Fruit fly (Drosophila melanogaster) whole organism, embryonic: Measurements from ENCODE around the gene CG43897.

Experiments
- Ada2b ChIP-seq: fragments of 200-800 bp; sonication (Bioruptor generic); IDR thresholded peaks from 2 replicates; pipeline ENCODE4 v1.3.6; 2022; ENCODE audit warnings: missing biosample characterization, missing genetic modification characterization
- BEAF-32 ChIP-seq: fragments of 200-800 bp; sonication (Bioruptor generic); optimal IDR thresholded peaks from 3 replicates; lab custom pipeline; 2017; ENCODE audit warnings: missing biosample characterization, missing genetic modification characterization, mild to moderate bottlenecking, moderate library complexity, missing genetic modification reagents
- CG10209 ChIP-seq: fragments of 200-800 bp; sonication (Bioruptor generic); optimal IDR thresholded peaks from 3 replicates; lab custom pipeline; 2017; ENCODE audit warnings: missing biosample characterization, mild to moderate bottlenecking, missing genetic modification characterization, missing genetic modification reagents
- CG1024 ChIP-seq: fragments of 200-800 bp; sonication (Bioruptor generic); IDR thresholded peaks from 2 replicates; pipeline ENCODE4 v1.3.6; 2022; ENCODE audit warnings: missing biosample characterization, missing genetic modification characterization
- CG10267 ChIP-seq: fragments of 200-800 bp; sonication (Bioruptor generic); optimal IDR thresholded peaks from 2 replicates; lab custom pipeline; 2018; ENCODE audit warnings: missing biosample characterization, mild to moderate bottlenecking, missing genetic modification characterization, moderate library complexity
- CG10366 ChIP-seq: fragments of 200-800 bp; sonication (Bioruptor generic); IDR thresholded peaks from 2 replicates; pipeline ENCODE4 v1.3.6; 2022; ENCODE audit warnings: missing biosample characterization, missing genetic modification characterization
- CG10462 ChIP-seq: fragments of 200-800 bp; sonication (Bioruptor generic); optimal IDR thresholded peaks from 2 replicates; lab custom pipeline; 2016; ENCODE audit warnings: missing biosample characterization, missing genetic modification characterization
- CG11504 ChIP-seq: fragments of 200-800 bp; sonication (Bioruptor generic); optimal IDR thresholded peaks from 3 replicates; lab custom pipeline; 2019; ENCODE audit warnings: missing biosample characterization, mild to moderate bottlenecking, missing genetic modification characterization, moderate library complexity
- CG1233 ChIP-seq: fragments of 200-800 bp; sonication (Bioruptor generic); optimal IDR thresholded peaks from 4 replicates; lab custom pipeline; 2018; ENCODE audit warnings: missing biosample characterization, mild to moderate bottlenecking, missing genetic modification characterization
- CG14710 ChIP-seq: fragments of 200-800 bp; sonication (Bioruptor generic); optimal IDR thresholded peaks from 3 replicates; lab custom pipeline; 2019; ENCODE audit warnings: missing biosample characterization, mild to moderate bottlenecking, missing genetic modification characterization, moderate library complexity
- CG14860 ChIP-seq: fragments of 200-800 bp; sonication (Bioruptor generic); IDR thresholded peaks from 3 replicates; pipeline ENCODE4 v1.3.6; 2022; ENCODE audit warnings: missing biosample characterization, missing genetic modification characterization; ENCODE audit not compliant: partially characterized antibody
- CG1603 ChIP-seq: fragments of 200-800 bp; sonication (Bioruptor generic); optimal IDR thresholded peaks from 2 replicates; lab custom pipeline; 2019; ENCODE audit warnings: missing biosample characterization, mild to moderate bottlenecking, missing genetic modification characterization, moderate library complexity
- CG17186 ChIP-seq: fragments of 200-800 bp; sonication (Bioruptor generic); optimal IDR thresholded peaks from 3 replicates; lab custom pipeline; 2017; ENCODE audit warnings: missing biosample characterization, missing genetic modification reagents, missing genetic modification characterization
- CG18262 ChIP-seq: fragments of 200-800 bp; optimal IDR thresholded peaks from 3 replicates; lab custom pipeline; 2019; ENCODE audit warnings: missing biosample characterization, mild to moderate bottlenecking, missing genetic modification characterization, moderate library complexity
- CG18764 ChIP-seq: fragments of 200-800 bp; sonication (Bioruptor generic); optimal IDR thresholded peaks from 3 replicates; lab custom pipeline; 2016; ENCODE audit warnings: missing biosample characterization, missing genetic modification characterization
- CG2116 ChIP-seq: fragments of 200-800 bp; sonication (Bioruptor generic); optimal IDR thresholded peaks from 3 replicates; lab custom pipeline; 2018; ENCODE audit warnings: missing biosample characterization, mild to moderate bottlenecking, missing genetic modification characterization
- CG30403 ChIP-seq: fragments of 200-800 bp; sonication (Bioruptor generic); optimal IDR thresholded peaks from 3 replicates; lab custom pipeline; 2016; ENCODE audit warnings: missing biosample characterization, missing genetic modification characterization
- CG3281 ChIP-seq: fragments of 200-800 bp; sonication (Bioruptor generic); optimal IDR thresholded peaks from 3 replicates; lab custom pipeline; 2017; ENCODE audit warnings: missing biosample characterization, mild to moderate bottlenecking, missing genetic modification characterization
- CG33213 ChIP-seq: fragments of 200-800 bp; sonication (Bioruptor generic); optimal IDR thresholded peaks from 3 replicates; lab custom pipeline; 2016; ENCODE audit warnings: missing biosample characterization, missing genetic modification characterization
- CG4854 ChIP-seq: fragments of 200-800 bp; sonication (Bioruptor generic); optimal IDR thresholded peaks from 2 replicates; lab custom pipeline; 2016; ENCODE audit warnings: missing biosample characterization, missing genetic modification characterization, inconsistent platforms
- CG5953 ChIP-seq: fragments of 200-800 bp; sonication (Bioruptor generic); IDR thresholded peaks from 2 replicates; pipeline ENCODE4 v1.3.6; 2022; ENCODE audit warnings: missing biosample characterization, missing genetic modification characterization
- CG9437 ChIP-seq: fragments of 200-800 bp; sonication (Bioruptor generic); optimal IDR thresholded peaks from 2 replicates; lab custom pipeline; 2018; ENCODE audit warnings: missing biosample characterization, mild to moderate bottlenecking, missing genetic modification characterization
- Chrac-16 ChIP-seq: fragments of 200-800 bp; sonication (Bioruptor generic); optimal IDR thresholded peaks from 3 replicates; lab custom pipeline; 2016; ENCODE audit warnings: missing biosample characterization, missing genetic modification characterization
- Dfd ChIP-seq, 2 experiments: fragments of >200 bp; optimal IDR thresholded peaks; 2 replicates each; lab custom pipeline; 2017; ENCODE audit warnings: missing biosample characterization in 2 of 2, missing genetic modification characterization in 2 of 2
- Elba2 ChIP-seq: fragments of 200-800 bp; sonication (Bioruptor generic); optimal IDR thresholded peaks from 3 replicates; lab custom pipeline; 2016; ENCODE audit warnings: missing biosample characterization, missing genetic modification characterization
- Fer1 ChIP-seq: fragments of 200-800 bp; sonication (Bioruptor generic); optimal IDR thresholded peaks from 2 replicates; lab custom pipeline; 2017; ENCODE audit warnings: missing biosample characterization, mild to moderate bottlenecking, missing genetic modification characterization
- Gug ChIP-seq: fragments of 200-800 bp; sonication (Bioruptor generic); IDR thresholded peaks from 4 replicates; pipeline ENCODE4 v1.3.6; 2022; ENCODE audit warnings: missing biosample characterization, missing genetic modification characterization
- Hr51 ChIP-seq, 2 experiments: fragments of 200-800 bp; sonication (Bioruptor generic); optimal IDR thresholded peaks; 2 replicates in 1 of 2; 3 replicates in 1 of 2; lab custom pipeline; 2016 to 2018; ENCODE audit warnings: missing biosample characterization in 2 of 2, missing genetic modification characterization in 2 of 2, mild to moderate bottlenecking in 1 of 2, moderate library complexity in 1 of 2
- Hr78 ChIP-seq, 2 experiments: fragments of 200-800 bp in 1 of 2; fragments of >200 bp in 1 of 2; sonication (Bioruptor generic) in 1 of 2; optimal IDR thresholded peaks; 2 replicates each; lab custom pipeline; 2017 to 2019; ENCODE audit warnings: missing biosample characterization in 2 of 2, missing genetic modification characterization in 2 of 2, mild to moderate bottlenecking in 1 of 2, moderate library complexity in 1 of 2
- Lpt ChIP-seq: fragments of >200 bp; optimal IDR thresholded peaks from 2 replicates; lab custom pipeline; 2018; ENCODE audit warnings: missing biosample characterization, missing genetic modification characterization
- Mrtf ChIP-seq: fragments of 200-800 bp; sonication (Bioruptor generic); IDR thresholded peaks from 3 replicates; pipeline ENCODE4 v1.3.6; 2022; ENCODE audit warnings: missing biosample characterization, missing genetic modification characterization
- NC2β ChIP-seq: fragments of 200-800 bp; sonication (Bioruptor generic); optimal IDR thresholded peaks from 2 replicates; lab custom pipeline; 2016; ENCODE audit warnings: missing biosample characterization, missing genetic modification characterization
- NfI ChIP-seq: fragments of 200-800 bp; sonication (Bioruptor generic); optimal IDR thresholded peaks from 3 replicates; lab custom pipeline; 2018; ENCODE audit warnings: missing biosample characterization, mild to moderate bottlenecking, missing genetic modification characterization, moderate library complexity
- PHDP ChIP-seq: fragments of 200-800 bp; sonication (Bioruptor generic); optimal IDR thresholded peaks from 3 replicates; lab custom pipeline; 2018; ENCODE audit warnings: missing biosample characterization, mild to moderate bottlenecking, missing genetic modification characterization, moderate library complexity
- Poxn ChIP-seq: fragments of 200-800 bp; sonication (Bioruptor generic); IDR thresholded peaks from 2 replicates; pipeline ENCODE4 v1.3.6; 2022; ENCODE audit warnings: missing biosample characterization, missing genetic modification characterization
- Rfx ChIP-seq: fragments of 200-800 bp; sonication (Bioruptor generic); IDR thresholded peaks from 2 replicates; pipeline ENCODE4 v1.3.6; 2022; ENCODE audit warnings: missing biosample characterization, missing genetic modification characterization
- Rx ChIP-seq: fragments of 200-800 bp; sonication (Bioruptor generic); IDR thresholded peaks from 2 replicates; pipeline ENCODE4 v1.3.6; 2022; ENCODE audit warnings: missing biosample characterization, missing genetic modification characterization
- Sry-δ ChIP-seq: fragments of 200-800 bp; sonication (Bioruptor generic); optimal IDR thresholded peaks from 2 replicates; lab custom pipeline; 2016; ENCODE audit warnings: missing biosample characterization, missing genetic modification characterization
- cato ChIP-seq: fragments of 200-800 bp; sonication (Bioruptor generic); optimal IDR thresholded peaks from 2 replicates; lab custom pipeline; 2016; ENCODE audit warnings: missing biosample characterization, missing genetic modification characterization, borderline replicate concordance
- corto ChIP-seq: fragments of 200-800 bp; sonication (Bioruptor generic); optimal IDR thresholded peaks from 2 replicates; lab custom pipeline; 2016; ENCODE audit warnings: missing biosample characterization, mild to moderate bottlenecking, missing genetic modification characterization, moderate library complexity
- gfzf ChIP-seq: fragments of 200-800 bp; sonication (Bioruptor generic); optimal IDR thresholded peaks from 2 replicates; lab custom pipeline; 2016; ENCODE audit warnings: missing biosample characterization, mild to moderate bottlenecking, missing genetic modification characterization, moderate library complexity
- gsb ChIP-seq: fragments of 200-800 bp; sonication (Bioruptor generic); IDR thresholded peaks from 2 replicates; pipeline ENCODE4 v1.3.6; 2022; ENCODE audit warnings: missing biosample characterization, missing genetic modification characterization
- h ChIP-seq: fragments of >200 bp; optimal IDR thresholded peaks from 2 replicates; lab custom pipeline; 2017
- insv ChIP-seq, 2 experiments: fragments of 200-800 bp; sonication (Bioruptor generic); optimal IDR thresholded peaks; 3 replicates each; lab custom pipeline; 2016 to 2018; ENCODE audit warnings: missing biosample characterization in 2 of 2, missing genetic modification characterization in 2 of 2
- kni ChIP-seq: fragments of 200-800 bp; sonication (Bioruptor generic); optimal IDR thresholded peaks from 3 replicates; lab custom pipeline; 2017; ENCODE audit warnings: mild to moderate bottlenecking, missing biosample characterization, missing genetic modification reagents, missing genetic modification characterization
- ro ChIP-seq: fragments of 200-800 bp; sonication (Bioruptor generic); IDR thresholded peaks from 2 replicates; pipeline ENCODE4 v1.3.6; 2022; ENCODE audit warnings: missing biosample characterization, missing genetic modification characterization
- sens ChIP-seq: fragments of 200-800 bp; sonication (Bioruptor generic); peaks from one replicate; lab custom pipeline; 2016; ENCODE audit warnings: missing biosample characterization, missing genetic modification characterization
- stc ChIP-seq: fragments of 200-800 bp; sonication (Bioruptor generic); IDR thresholded peaks from 2 replicates; pipeline ENCODE4 v1.3.6; 2022; ENCODE audit warnings: missing biosample characterization, missing genetic modification characterization
- tap ChIP-seq: fragments of 200-800 bp; optimal IDR thresholded peaks from 3 replicates; lab custom pipeline; 2019; ENCODE audit warnings: missing biosample characterization, mild to moderate bottlenecking, missing genetic modification characterization, moderate library complexity
- tup ChIP-seq: fragments of 200-800 bp; sonication (Bioruptor generic); optimal IDR thresholded peaks from 2 replicates; lab custom pipeline; 2016; ENCODE audit warnings: missing biosample characterization, mild to moderate bottlenecking, missing genetic modification characterization, moderate library complexity
- unc-4 ChIP-seq: fragments of 200-800 bp; sonication (Bioruptor generic); IDR thresholded peaks from 2 replicates; pipeline ENCODE4 v1.3.6; 2022; ENCODE audit warnings: missing biosample characterization, missing genetic modification characterization; ENCODE audit not compliant: partially characterized antibody
- usp ChIP-seq: fragments of >200 bp; optimal IDR thresholded peaks from 2 replicates; lab custom pipeline; 2017; ENCODE audit warnings: missing biosample characterization, missing genetic modification characterization

CG43897 gene

DNA sequence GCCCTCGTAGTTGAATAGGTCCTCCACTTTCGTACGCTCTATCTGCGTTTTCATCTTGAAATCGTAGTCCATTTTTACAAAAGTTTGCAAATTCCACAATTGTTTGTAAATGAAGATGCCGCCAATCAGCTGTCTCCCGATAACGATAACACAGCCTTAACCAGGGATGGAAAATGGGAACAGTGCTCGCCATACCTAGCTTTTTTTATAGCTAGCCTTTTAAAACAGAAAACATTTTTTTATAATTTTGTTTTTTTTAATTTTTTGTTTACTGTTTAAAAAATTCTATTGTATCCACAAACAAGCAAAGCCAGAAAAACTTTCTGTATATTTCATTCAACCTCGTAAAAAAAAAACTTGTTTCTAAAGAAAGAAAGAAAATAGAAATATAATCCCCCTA is 24.9 kb downstream of the CG43897 start, which contains the start of gene Cdk8 (continued):
- no peak for TF ChIP-seq tup (GFP tag; lab: Kevin White, UChicago)
- no peak for TF ChIP-seq Lpt (GFP tag; lab: Kevin White, UChicago)
- TF ChIP-seq CG10267 (tag; lab: Kevin White, UChicago): peak; percentile 43
- no peak for TF ChIP-seq gfzf (GFP tag; lab: Kevin White, UChicago)
- no peak for TF ChIP-seq CG10209 (GFP tag; lab: Kevin White, UChicago)
- no peak for TF ChIP-seq Hr78 (GFP tag; optimal IDR thresholded peaks at IDR 0.05; lab: Kevin White, UChicago)
- TF ChIP-seq BEAF-32 (GFP tag; lab: Kevin White, UChicago): peak; percentile 18
- TF ChIP-seq CG2116 (GFP tag; lab: Kevin White, UChicago): peak; percentile 8
- no peak for TF ChIP-seq Dfd (GFP tag; optimal IDR thresholded peaks at IDR 0.05; lab: Kevin White, UChicago)
- TF ChIP-seq corto (GFP tag; lab: Kevin White, UChicago): no peak
- TF ChIP-seq CG1024 (GFP tag; lab: Robert Waterston, UW): no peak
- no peak; the same call in 3 of the 4 replicates for TF ChIP-seq Gug
- no peak for TF ChIP-seq CG1603
- no peak for TF ChIP-seq insv (GFP tag; optimal IDR thresholded peaks at IDR 0.05; lab: Kevin White, UChicago)
- no peak for TF ChIP-seq NC2β (GFP tag; lab: Kevin White, UChicago)
- TF ChIP-seq sens: peak; percentile 84
- no peak for TF ChIP-seq CG17186 (GFP tag; lab: Kevin White, UChicago)
- no peak for TF ChIP-seq gsb
- no peak for TF ChIP-seq Hr51 (GFP tag; optimal IDR thresholded peaks at IDR 0.05; lab: Kevin White, UChicago)
- peak; percentile 56 for TF ChIP-seq CG14710 (tag; lab: Kevin White, UChicago)
- TF ChIP-seq CG1233 (GFP tag; lab: Kevin White, UChicago): no peak
- TF ChIP-seq tap (tag; lab: Kevin White, UChicago): peak; percentile 12
- TF ChIP-seq cato (GFP tag; lab: Kevin White, UChicago): no peak
- peak; percentile 18; the same call in 1 of the 2 replicates for TF ChIP-seq Ada2b (GFP tag; lab: Robert Waterston, UW)
- peak; percentile 18; the same call in 1 of the 2 replicates for TF ChIP-seq stc
- no peak for TF ChIP-seq CG14860 (GFP tag; lab: Robert Waterston, UW)
- peak; percentile 13 for TF ChIP-seq Chrac-16 (GFP tag; lab: Kevin White, UChicago)
- TF ChIP-seq PHDP (tag; lab: Kevin White, UChicago): peak; percentile 31
- peak; percentile 53 for TF ChIP-seq Rfx (GFP tag; lab: Robert Waterston, UW)
- TF ChIP-seq h: no peak
- TF ChIP-seq CG11504 (tag; lab: Kevin White, UChicago): no peak
- no peak for TF ChIP-seq ro (GFP tag; lab: Robert Waterston, UW)
- TF ChIP-seq Poxn (GFP tag; lab: Robert Waterston, UW): no peak
- TF ChIP-seq NfI (GFP tag; lab: Kevin White, UChicago): peak; percentile 21
- peak; percentile 7 for TF ChIP-seq Fer1 (GFP tag; lab: Kevin White, UChicago)
- TF ChIP-seq CG10366 (GFP tag; lab: Robert Waterston, UW): no peak
- TF ChIP-seq Mrtf (GFP tag; lab: Robert Waterston, UW): no peak
- TF ChIP-seq CG30403 (GFP tag; lab: Kevin White, UChicago): peak; percentile 56
- TF ChIP-seq Sry-δ (GFP tag; lab: Kevin White, UChicago): peak; percentile 39
- TF ChIP-seq CG10462 (GFP tag; lab: Kevin White, UChicago): no peak
- no peak for TF ChIP-seq Elba2 (GFP tag; lab: Kevin White, UChicago)
- no peak for TF ChIP-seq CG9437 (GFP tag; lab: Kevin White, UChicago)
- TF ChIP-seq CG4854 (GFP tag; lab: Kevin White, UChicago): no peak
- TF ChIP-seq CG18262 (tag; lab: Kevin White, UChicago): peak; percentile 39
- no peak for TF ChIP-seq Rx
- TF ChIP-seq CG18764 (GFP tag; lab: Kevin White, UChicago): peak; percentile 26
- peak; percentile 42 for TF ChIP-seq kni
- TF ChIP-seq CG5953 (GFP tag; lab: Robert Waterston, UW): no peak
- TF ChIP-seq CG33213: no peak
- TF ChIP-seq unc-4: no peak
- TF ChIP-seq CG3281 (GFP tag; lab: Kevin White, UChicago): no peak
- no peak for TF ChIP-seq usp (GFP tag; lab: Kevin White, UChicago)
